Fruit fly (Drosophila melanogaster) whole organism, embryonic: ENCODE data around the gene Indy.

Experiments used
- ATbp ChIP-seq: fragments of 200-800 bp; sonication (Bioruptor generic); optimal IDR thresholded peaks from 2 replicates; lab custom pipeline; 2017; ENCODE audit warnings: missing biosample characterization, mild to moderate bottlenecking, missing genetic modification characterization, missing genetic modification reagents
- Adf1 ChIP-seq: fragments of 200-800 bp; sonication (Bioruptor generic); IDR thresholded peaks from 2 replicates; pipeline ENCODE4 v1.3.6; 2022; ENCODE audit warnings: missing biosample characterization, missing genetic modification characterization
- Aef1 ChIP-seq: fragments of 200-800 bp; sonication (Bioruptor generic); IDR thresholded peaks from 3 replicates; pipeline ENCODE4 v1.3.6; 2022; ENCODE audit warnings: missing biosample characterization, missing genetic modification characterization
- CG10543 ChIP-seq: fragments of 200-800 bp; sonication (Bioruptor generic); optimal IDR thresholded peaks from 3 replicates; lab custom pipeline; 2017; ENCODE audit warnings: missing biosample characterization, mild to moderate bottlenecking, missing genetic modification characterization, moderate library complexity
- CG12155 ChIP-seq: fragments of 200-800 bp; sonication (Bioruptor generic); optimal IDR thresholded peaks from 3 replicates; lab custom pipeline; 2016; ENCODE audit warnings: missing biosample characterization, missing genetic modification characterization
- CG14014 ChIP-seq: fragments of 200-800 bp; sonication (Bioruptor generic); IDR thresholded peaks from 2 replicates; pipeline ENCODE4 v1.3.6; 2022; ENCODE audit warnings: missing biosample characterization, missing genetic modification characterization
- CG14441 ChIP-seq: fragments of 200-800 bp; sonication (Bioruptor generic); IDR thresholded peaks from 2 replicates; pipeline ENCODE4 v1.3.6; 2022; ENCODE audit warnings: missing biosample characterization, missing genetic modification characterization
- CG17385 ChIP-seq: fragments of 200-800 bp; sonication (Bioruptor generic); optimal IDR thresholded peaks from 3 replicates; lab custom pipeline; 2018; ENCODE audit warnings: missing biosample characterization, mild to moderate bottlenecking, missing genetic modification characterization
- CG32767 ChIP-seq: fragments of 200-800 bp; sonication (Bioruptor generic); IDR thresholded peaks from 2 replicates; pipeline ENCODE4 v1.3.6; 2022; ENCODE audit warnings: missing biosample characterization, missing genetic modification characterization
- CG34376 ChIP-seq: fragments of 200-800 bp; sonication (Bioruptor generic); optimal IDR thresholded peaks from 2 replicates; lab custom pipeline; 2018; ENCODE audit warnings: missing biosample characterization, mild to moderate bottlenecking, missing genetic modification characterization
- CG34422 ChIP-seq: fragments of 200-800 bp; sonication (Bioruptor generic); IDR thresholded peaks from 3 replicates; pipeline ENCODE4 v1.3.6; 2022; ENCODE audit warnings: missing biosample characterization, missing genetic modification characterization
- CG8290 ChIP-seq, 3 experiments: fragments of 200-800 bp; sonication (Bioruptor generic); optimal IDR thresholded peaks; 2 replicates each; lab custom pipeline; 2016 to 2019; ENCODE audit warnings: missing biosample characterization in 3 of 3, missing genetic modification characterization in 3 of 3, mild to moderate bottlenecking in 2 of 3, moderate library complexity in 1 of 3
- CG8388 ChIP-seq: fragments of 200-800 bp; sonication (Bioruptor generic); optimal IDR thresholded peaks from 2 replicates; lab custom pipeline; 2019; ENCODE audit warnings: missing biosample characterization, mild to moderate bottlenecking, missing genetic modification characterization, moderate library complexity
- CHES-1-like ChIP-seq: fragments of 200-800 bp; sonication (Bioruptor generic); optimal IDR thresholded peaks from 2 replicates; lab custom pipeline; 2016; ENCODE audit warnings: missing biosample characterization, missing genetic modification characterization
- Deaf1 ChIP-seq: fragments of 200-800 bp; optimal IDR thresholded peaks from 3 replicates; lab custom pipeline; 2019; ENCODE audit warnings: missing biosample characterization, mild to moderate bottlenecking, missing genetic modification characterization, moderate library complexity
- Drgx ChIP-seq: fragments of 200-800 bp; sonication (Bioruptor generic); IDR thresholded peaks from 2 replicates; pipeline ENCODE4 v1.3.6; 2022; ENCODE audit warnings: missing biosample characterization, missing genetic modification characterization
- Hr3 ChIP-seq: fragments of 200-800 bp; sonication (Bioruptor generic); optimal IDR thresholded peaks from 3 replicates; lab custom pipeline; 2016; ENCODE audit warnings: missing biosample characterization, missing genetic modification characterization
- Hr39 ChIP-seq: fragments of >200 bp; optimal IDR thresholded peaks from 2 replicates; lab custom pipeline; 2017
- Hr78 ChIP-seq, 2 experiments: fragments of 200-800 bp in 1 of 2; fragments of >200 bp in 1 of 2; sonication (Bioruptor generic) in 1 of 2; optimal IDR thresholded peaks; 2 replicates each; lab custom pipeline; 2017 to 2019; ENCODE audit warnings: missing biosample characterization in 2 of 2, missing genetic modification characterization in 2 of 2, mild to moderate bottlenecking in 1 of 2, moderate library complexity in 1 of 2
- Ptx1 ChIP-seq: fragments of 200-800 bp; sonication (Bioruptor generic); IDR thresholded peaks from 2 replicates; pipeline ENCODE4 v1.3.6; 2022; ENCODE audit warnings: missing biosample characterization, missing genetic modification characterization
- bab2 ChIP-seq: fragments of 200-800 bp; sonication (Bioruptor generic); optimal IDR thresholded peaks from 2 replicates; lab custom pipeline; 2016; ENCODE audit warnings: missing biosample characterization, missing genetic modification characterization
- bbx ChIP-seq: fragments of 200-800 bp; sonication (Bioruptor generic); IDR thresholded peaks from 2 replicates; pipeline ENCODE4 v1.3.6; 2022; ENCODE audit warnings: missing biosample characterization, missing genetic modification characterization; ENCODE audit not compliant: partially characterized antibody
- chinmo ChIP-seq: fragments of 200-800 bp; sonication (Bioruptor generic); IDR thresholded peaks from 4 replicates; pipeline ENCODE4 v1.3.6; 2022; ENCODE audit warnings: missing biosample characterization, missing genetic modification characterization; ENCODE audit not compliant: partially characterized antibody
- ci ChIP-seq: fragments of 200-800 bp; sonication (Bioruptor generic); IDR thresholded peaks from 3 replicates; pipeline ENCODE4 v1.3.6; 2022; ENCODE audit warnings: missing biosample characterization, missing genetic modification characterization
- croc ChIP-seq: fragments of 200-800 bp; sonication (Bioruptor generic); conservative IDR thresholded peaks from 3 replicates; pipeline ENCODE4 v1.3.6; 2022; ENCODE audit warnings: missing biosample characterization, missing genetic modification characterization
- crol ChIP-seq: fragments of 200-800 bp; sonication (Bioruptor generic); IDR thresholded peaks from 2 replicates; pipeline ENCODE4 v1.3.6; 2022; ENCODE audit warnings: missing biosample characterization, missing genetic modification characterization
- jigr1 ChIP-seq: fragments of 200-800 bp; sonication (Bioruptor generic); IDR thresholded peaks from 3 replicates; pipeline ENCODE4 v1.3.6; 2022; ENCODE audit warnings: missing biosample characterization, missing genetic modification characterization
- lmd ChIP-seq: fragments of 200-800 bp; sonication (Bioruptor generic); IDR thresholded peaks from 2 replicates; pipeline ENCODE4 v1.3.6; 2022; ENCODE audit warnings: missing biosample characterization, missing genetic modification characterization
- lov ChIP-seq, 2 experiments: fragments of 200-800 bp in 1 of 2; fragments of >200 bp in 1 of 2; sonication (Bioruptor generic) in 1 of 2; IDR thresholded peaks in 1 of 2; optimal IDR thresholded peaks in 1 of 2; 2 replicates in 1 of 2; 3 replicates in 1 of 2; pipeline versions ENCODE4 v1.3.6 to Lab custom; 2017 to 2022; ENCODE audit warnings: missing biosample characterization in 1 of 2, missing genetic modification characterization in 1 of 2
- nom ChIP-seq: fragments of 200-800 bp; sonication (Bioruptor generic); optimal IDR thresholded peaks from 2 replicates; lab custom pipeline; 2017; ENCODE audit warnings: missing biosample characterization, missing genetic modification characterization, mild to moderate bottlenecking, moderate library complexity, missing genetic modification reagents
- row ChIP-seq: fragments of 200-800 bp; sonication (Bioruptor generic); IDR thresholded peaks from 3 replicates; pipeline ENCODE4 v1.3.6; 2022; ENCODE audit warnings: missing biosample characterization, missing genetic modification characterization
- sim ChIP-seq: fragments of 200-800 bp; sonication (Bioruptor generic); IDR thresholded peaks from 2 replicates; pipeline ENCODE4 v1.3.6; 2022; ENCODE audit warnings: missing biosample characterization, missing genetic modification characterization
- slbo ChIP-seq: fragments of 200-800 bp; sonication (Bioruptor generic); IDR thresholded peaks from 2 replicates; pipeline ENCODE4 v1.3.6; 2022; ENCODE audit warnings: missing biosample characterization, missing genetic modification characterization
- sob ChIP-seq: fragments of 200-800 bp; sonication (Bioruptor generic); IDR thresholded peaks from 2 replicates; pipeline ENCODE4 v1.3.6; 2022; ENCODE audit warnings: missing biosample characterization, missing genetic modification characterization
- ssp ChIP-seq: fragments of 200-800 bp; sonication (Bioruptor generic); IDR thresholded peaks from 2 replicates; pipeline ENCODE4 v1.3.6; 2022; ENCODE audit warnings: missing biosample characterization, missing genetic modification characterization
- sug ChIP-seq: fragments of 200-800 bp; optimal IDR thresholded peaks from 2 replicates; lab custom pipeline; 2019; ENCODE audit warnings: missing biosample characterization, mild to moderate bottlenecking, missing genetic modification characterization, moderate library complexity
- tgo ChIP-seq: fragments of 200-800 bp; sonication (Bioruptor generic); IDR thresholded peaks from 3 replicates; pipeline ENCODE4 v1.3.6; 2022; ENCODE audit warnings: missing biosample characterization, missing genetic modification characterization
- tll ChIP-seq, 2 experiments: fragments of 200-800 bp in 1 of 2; fragments of >200 bp in 1 of 2; sonication (Bioruptor generic) in 1 of 2; optimal IDR thresholded peaks; 2 replicates each; lab custom pipeline; 2017 to 2019; ENCODE audit warnings: missing biosample characterization in 2 of 2, missing genetic modification characterization in 2 of 2, mild to moderate bottlenecking in 1 of 2, moderate library complexity in 1 of 2
- ttk ChIP-seq: fragments of 200-800 bp; sonication (Bioruptor generic); IDR thresholded peaks from 2 replicates; pipeline ENCODE4 v2.1.2; 2022; ENCODE audit warnings: missing biosample characterization, missing genetic modification characterization
- vnd ChIP-seq: fragments of 200-800 bp; sonication (Bioruptor generic); IDR thresholded peaks from 3 replicates; pipeline ENCODE4 v1.3.6; 2022; ENCODE audit warnings: missing biosample characterization, missing genetic modification characterization; ENCODE audit not compliant: partially characterized antibody
- vvl ChIP-seq: fragments of 200-800 bp; sonication (Bioruptor generic); IDR thresholded peaks from 2 replicates; pipeline ENCODE4 v1.3.6; 2022; ENCODE audit warnings: missing biosample characterization, missing genetic modification characterization

Gene Indy

DNA sequence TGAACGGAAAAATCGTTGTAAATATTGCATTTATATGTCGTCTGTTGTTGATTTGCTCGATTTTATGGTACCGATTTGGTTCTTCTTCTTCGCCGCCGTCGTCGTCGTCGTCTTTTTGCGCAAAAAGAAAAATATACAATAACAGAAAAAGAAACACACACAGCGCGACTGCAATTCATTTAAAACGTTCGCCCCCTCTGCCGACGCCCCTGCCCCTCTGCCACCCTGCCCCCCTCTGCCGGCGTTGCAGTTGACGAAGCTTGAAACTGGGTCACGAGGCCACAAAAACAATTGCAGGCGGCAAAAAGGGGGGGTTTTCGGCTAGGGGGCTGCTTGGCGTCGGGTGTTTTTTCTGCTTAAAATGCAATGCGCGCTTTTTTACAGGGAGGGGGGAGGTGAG lies 62.5 kb downstream of the Indy start:
- TF ChIP-seq CG8290 (GFP tag; optimal IDR thresholded peaks at IDR 0.05; lab: Kevin White, UChicago) (no peak), CG8290 (tag; optimal IDR thresholded peaks at IDR 0.05; lab: Kevin White, UChicago) (peak in 1 of 2 experiments; percentile 17), ATbp (GFP tag; lab: Kevin White, UChicago) (peak; percentile 5), sim (GFP tag; lab: Robert Waterston, UW) (no peak), CG12155 (GFP tag; lab: Kevin White, UChicago) (no peak), CHES-1-like (GFP tag; lab: Kevin White, UChicago) (no peak), slbo (GFP tag; lab: Robert Waterston, UW) (0 out of 2 replicates have a peak, but pooled peaks have one; percentile 19), bbx (GFP tag; lab: Robert Waterston, UW) (no peak), Hr78 (GFP tag; optimal IDR thresholded peaks at IDR 0.05; lab: Kevin White, UChicago) (peak in 1 of 2 experiments; percentile 10), CG8388 (GFP tag; lab: Kevin White, UChicago) (no peak), CG34376 (GFP tag; lab: Kevin White, UChicago) (no peak), ci (GFP tag; lab: Robert Waterston, UW) (peak; percentile 75; the same call in 2 of the 3 replicates), croc (GFP tag; lab: Robert Waterston, UW) (no peak), Hr39 (peak; percentile 12), Drgx (peak; percentile 82), ssp (GFP tag; lab: Robert Waterston, UW) (no peak), vnd (GFP tag; lab: Robert Waterston, UW) (0 out of 3 replicates have a peak, but pooled peaks have one; percentile 27), CG10543 (GFP tag; lab: Kevin White, UChicago) (peak; percentile 15), chinmo (GFP tag; lab: Robert Waterston, UW) (peak; percentile 81; the same call in 2 of the 4 replicates), lmd (GFP tag; lab: Robert Waterston, UW) (0 out of 2 replicates have a peak, but pooled peaks have one; percentile 21), sug (peak; percentile 41), vvl (GFP tag; lab: Robert Waterston, UW) (peak; percentile 63), Deaf1 (tag; lab: Kevin White, UChicago) (peak; percentile 36), tgo (GFP tag; lab: Robert Waterston, UW) (0 out of 3 replicates have a peak, but pooled peaks have one; percentile 24), Aef1 (GFP tag; lab: Robert Waterston, UW) (0 out of 3 replicates have a peak, but pooled peaks have one; percentile 12), lov (optimal IDR thresholded peaks at IDR 0.05; lab: Kevin White, UChicago) (no peak), lov (GFP tag; IDR thresholded peaks at IDR 0.05; lab: Robert Waterston, UW) (0 out of 3 replicates have a peak, but pooled peaks have one; percentile 49), crol (GFP tag; lab: Robert Waterston, UW) (peak; percentile 96), Hr3 (GFP tag; lab: Kevin White, UChicago) (peak; percentile 79), bab2 (GFP tag; lab: Kevin White, UChicago) (no peak), sob (GFP tag; lab: Robert Waterston, UW) (no peak), tll (GFP tag; optimal IDR thresholded peaks at IDR 0.05; lab: Kevin White, UChicago) (no peak), row (GFP tag; lab: Robert Waterston, UW) (0 out of 3 replicates have a peak, but pooled peaks have one; percentile 12), nom (GFP tag; lab: Kevin White, UChicago) (peak; percentile 62), CG34422 (0 out of 3 replicates have a peak, but pooled peaks have one; percentile 22), CG14014 (GFP tag; lab: Robert Waterston, UW) (0 out of 2 replicates have a peak, but pooled peaks have one; percentile 16), CG32767 (GFP tag; lab: Robert Waterston, UW) (0 out of 2 replicates have a peak, but pooled peaks have one; percentile 13), Ptx1 (GFP tag; lab: Robert Waterston, UW) (0 out of 2 replicates have a peak, but pooled peaks have one; percentile 5), CG17385 (GFP tag; lab: Kevin White, UChicago) (peak; percentile 32), Adf1 (GFP tag; lab: Robert Waterston, UW) (peak; percentile 62), CG14441 (GFP tag; lab: Robert Waterston, UW) (0 out of 2 replicates have a peak, but pooled peaks have one; percentile 5), jigr1 (GFP tag; lab: Robert Waterston, UW) (no peak), ttk (GFP tag; lab: Robert Waterston, UW) (peak; percentile 66; the same call in 1 of the 2 replicates)
- TF ChIP-seq, all 482 proteins: peak for 29
